Worm (Caenorhabditis elegans): Measurements from ENCODE around the gene madf-9.

The madf-9 gene

DNA sequence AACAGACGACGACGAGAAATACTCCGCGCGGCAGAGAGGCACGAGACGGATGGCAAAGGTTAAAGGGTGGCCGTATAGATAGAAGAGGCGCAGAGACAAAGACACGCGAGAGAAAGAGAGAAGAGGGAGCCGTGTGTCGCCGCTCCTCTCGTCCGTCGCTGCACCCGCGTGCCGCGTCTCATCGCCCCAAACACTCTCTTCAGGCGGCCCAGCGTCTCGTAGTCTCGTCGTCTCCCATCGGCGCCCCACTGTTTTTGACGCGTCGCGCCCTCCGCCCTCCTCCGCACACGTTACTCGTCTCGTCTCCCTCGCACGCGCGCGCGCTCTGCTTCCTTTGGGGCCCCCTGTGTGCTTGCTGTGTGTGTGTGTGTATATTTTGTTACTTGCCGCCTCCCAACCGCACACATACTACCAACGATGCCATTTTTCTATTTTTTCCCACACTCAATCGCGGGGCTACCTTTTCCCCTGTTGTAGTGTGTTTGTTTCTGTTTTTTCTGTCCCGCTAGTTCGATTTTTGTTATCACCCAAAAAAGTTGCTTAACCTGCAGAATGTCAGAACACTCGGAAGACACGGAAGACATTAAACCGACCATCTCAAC is at the start of gene madf-9:
TSS of gene madf-9 (plus strand) at position 552 of the 602 bp plus-strand sequence.
- TF ChIP-seq sea-1 (GFP tag; conservative IDR thresholded peaks at IDR 0.05) (no peak), B0310.2 (tag; optimal IDR thresholded peaks at IDR 0.05) (no peak), hmbx-1 (tag; optimal IDR thresholded peaks at IDR 0.05) (no peak), flt-1 (GFP tag; IDR thresholded peaks at IDR 0.05) (no peak), ceh-13 (GFP tag; optimal IDR thresholded peaks at IDR 0.05) (no peak), hmg-4 (GFP tag; optimal IDR thresholded peaks at IDR 0.05) (no peak), hnd-1 (tag; optimal IDR thresholded peaks at IDR 0.05) (no peak), tbx-11 (GFP tag; IDR thresholded peaks at IDR 0.05) (0 out of 2 replicates have a peak, but pooled peaks have one; percentile 21), pes-1 (GFP tag; IDR thresholded peaks at IDR 0.05) (no peak), F13C5.2 (tag; optimal IDR thresholded peaks at IDR 0.05) (peak; percentile 30)

DNA sequence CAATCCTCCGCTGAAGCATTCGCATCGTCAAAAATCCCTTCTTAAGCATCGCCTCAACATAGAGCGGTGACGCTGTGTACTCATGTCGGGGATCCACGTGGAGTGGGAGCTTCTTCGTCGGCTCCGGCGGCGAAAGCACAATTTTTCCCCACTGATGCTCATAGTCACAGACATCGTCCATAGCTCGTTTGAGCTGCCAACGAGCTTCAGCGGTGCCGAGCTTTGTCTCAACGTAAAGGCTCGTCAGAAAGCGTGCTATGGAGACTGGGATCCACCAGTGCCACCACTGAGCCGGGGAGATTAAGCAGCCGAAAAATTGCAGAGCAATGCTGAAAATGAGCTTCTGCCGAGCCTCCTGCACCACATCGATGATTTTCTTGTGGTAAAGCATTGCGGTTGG is 46.1 kb upstream of the madf-9 start:
- no peak for TF ChIP-seq ama-1 (optimal IDR thresholded peaks at IDR 0.05)
- TF ChIP-seq ets-7 (tag; optimal IDR thresholded peaks at IDR 0.05), result no peak

DNA sequence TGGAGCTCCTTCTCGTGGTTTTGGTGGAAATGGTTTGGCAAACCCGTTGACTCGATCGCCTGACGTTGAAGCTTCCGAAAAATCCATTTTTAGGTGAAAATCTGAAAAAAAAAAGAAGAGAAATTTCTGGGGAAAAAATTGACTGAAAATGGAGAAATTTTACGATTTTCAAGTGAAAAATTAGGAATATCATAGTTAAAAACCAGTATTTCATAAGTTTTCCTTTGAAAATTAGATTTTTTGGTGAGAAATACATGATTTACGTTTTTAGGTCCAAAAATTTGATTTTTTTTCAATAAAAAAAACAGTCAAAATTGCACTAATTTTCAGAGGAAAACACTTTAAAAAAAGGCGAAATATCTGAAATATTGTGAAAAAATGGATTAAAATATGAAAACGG is 43.4 kb upstream of the madf-9 start, which contains the start of gene taf-2:
TSS of gene taf-2 (minus strand) at position 101 of the 400 bp plus-strand sequence.
- TF ChIP-seq F13C5.2 (tag; optimal IDR thresholded peaks at IDR 0.05), result no peak
- TF ChIP-seq hnd-1 (tag; optimal IDR thresholded peaks at IDR 0.05), result no peak
- TF ChIP-seq tbx-11 (GFP tag; IDR thresholded peaks at IDR 0.05), result no peak
- no peak for TF ChIP-seq ceh-13 (GFP tag; optimal IDR thresholded peaks at IDR 0.05)
- no peak for TF ChIP-seq hmg-4 (GFP tag; optimal IDR thresholded peaks at IDR 0.05)
- TF ChIP-seq aly-1 (tag; optimal IDR thresholded peaks at IDR 0.05), result no peak
- TF ChIP-seq scrt-1 (GFP tag; IDR thresholded peaks at IDR 0.05), result no peak
- TF ChIP-seq B0310.2 (tag; optimal IDR thresholded peaks at IDR 0.05), result no peak
- no peak for TF ChIP-seq hmbx-1 (tag; optimal IDR thresholded peaks at IDR 0.05)
- TF ChIP-seq pes-1 (GFP tag; IDR thresholded peaks at IDR 0.05), result no peak
- no peak for TF ChIP-seq flt-1 (GFP tag; IDR thresholded peaks at IDR 0.05)
- no peak for TF ChIP-seq tra-4 (tag; optimal IDR thresholded peaks at IDR 0.05)
- no peak for TF ChIP-seq sea-1 (GFP tag; conservative IDR thresholded peaks at IDR 0.05)
- TF ChIP-seq ceh-36 (tag; optimal IDR thresholded peaks at IDR 0.05), result no peak
- TF ChIP-seq ama-1 (optimal IDR thresholded peaks at IDR 0.05), result no peak
- TF ChIP-seq ets-7 (tag; optimal IDR thresholded peaks at IDR 0.05), result no peak
- no peak for TF ChIP-seq tbx-37 (GFP tag; conservative IDR thresholded peaks at IDR 0.05)

DNA sequence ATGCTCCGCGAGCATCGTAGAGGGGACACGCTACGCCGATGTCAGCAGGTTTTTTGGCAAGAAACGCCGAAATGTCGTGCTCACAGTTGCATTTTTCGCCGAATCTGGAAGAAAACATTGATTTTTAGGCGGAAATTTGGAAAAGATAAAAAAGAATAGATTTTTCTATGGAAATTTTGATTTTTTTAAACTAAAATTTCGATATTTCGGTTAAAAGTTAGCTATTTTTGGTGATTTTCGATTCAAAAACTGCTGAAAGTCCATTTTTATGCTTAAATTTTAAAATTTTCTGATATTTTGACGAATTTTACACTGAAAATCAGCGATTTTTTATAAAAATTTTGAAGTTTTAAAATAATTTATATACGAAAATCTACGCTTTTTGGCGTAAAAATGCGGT is 39.5 kb upstream of the madf-9 start:
- TF ChIP-seq hnd-1 (tag; optimal IDR thresholded peaks at IDR 0.05) (no peak), ceh-13 (GFP tag; optimal IDR thresholded peaks at IDR 0.05) (no peak), ama-1 (optimal IDR thresholded peaks at IDR 0.05) (no peak), aly-1 (tag; optimal IDR thresholded peaks at IDR 0.05) (no peak), scrt-1 (GFP tag; IDR thresholded peaks at IDR 0.05) (no peak), sea-1 (GFP tag; conservative IDR thresholded peaks at IDR 0.05) (no peak), hmg-4 (GFP tag; optimal IDR thresholded peaks at IDR 0.05) (no peak), tbx-11 (GFP tag; IDR thresholded peaks at IDR 0.05) (no peak), flt-1 (GFP tag; IDR thresholded peaks at IDR 0.05) (no peak), tra-4 (tag; optimal IDR thresholded peaks at IDR 0.05) (no peak), hmbx-1 (tag; optimal IDR thresholded peaks at IDR 0.05) (no peak), pes-1 (GFP tag; IDR thresholded peaks at IDR 0.05) (no peak), tbx-37 (GFP tag; conservative IDR thresholded peaks at IDR 0.05) (no peak)

DNA sequence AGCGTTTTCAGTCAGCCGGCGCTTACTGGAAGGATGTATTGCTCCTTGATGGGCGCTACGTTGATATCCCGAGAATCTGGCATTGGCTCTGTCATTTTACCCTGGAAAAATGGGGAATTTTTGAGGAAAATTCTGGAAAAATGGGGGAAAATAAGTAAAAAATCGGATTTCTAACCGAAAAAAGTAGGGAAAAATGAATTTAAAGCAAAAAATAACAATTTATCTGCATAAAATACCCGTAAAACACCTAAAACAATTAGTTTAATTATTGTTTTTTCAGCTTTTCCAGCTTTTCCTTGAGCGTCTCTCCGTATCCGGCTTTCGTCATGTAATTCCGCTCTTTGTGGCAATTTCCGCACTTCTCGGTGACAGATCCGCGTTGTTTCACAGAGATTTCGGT is 38.4 kb upstream of the madf-9 start, which contains the start of gene Y37E11B.5:
TSS of gene Y37E11B.5 (minus strand) at position 101 of the 400 bp plus-strand sequence.
- TF ChIP-seq F13C5.2 (tag; optimal IDR thresholded peaks at IDR 0.05), result no peak
- TF ChIP-seq hnd-1 (tag; optimal IDR thresholded peaks at IDR 0.05), result no peak
- TF ChIP-seq B0310.2 (tag; optimal IDR thresholded peaks at IDR 0.05), result no peak
- no peak for TF ChIP-seq aly-1 (tag; optimal IDR thresholded peaks at IDR 0.05)
- TF ChIP-seq ceh-36 (tag; optimal IDR thresholded peaks at IDR 0.05), result no peak
- no peak for TF ChIP-seq tra-4 (tag; optimal IDR thresholded peaks at IDR 0.05)
- no peak for TF ChIP-seq hmbx-1 (tag; optimal IDR thresholded peaks at IDR 0.05)
- TF ChIP-seq hmg-4 (GFP tag; optimal IDR thresholded peaks at IDR 0.05), result no peak
- no peak for TF ChIP-seq sea-1 (GFP tag; conservative IDR thresholded peaks at IDR 0.05)
- no peak for TF ChIP-seq tbx-37 (GFP tag; conservative IDR thresholded peaks at IDR 0.05)
- no peak for TF ChIP-seq pes-1 (GFP tag; IDR thresholded peaks at IDR 0.05)
- TF ChIP-seq ama-1 (optimal IDR thresholded peaks at IDR 0.05), result no peak

DNA sequence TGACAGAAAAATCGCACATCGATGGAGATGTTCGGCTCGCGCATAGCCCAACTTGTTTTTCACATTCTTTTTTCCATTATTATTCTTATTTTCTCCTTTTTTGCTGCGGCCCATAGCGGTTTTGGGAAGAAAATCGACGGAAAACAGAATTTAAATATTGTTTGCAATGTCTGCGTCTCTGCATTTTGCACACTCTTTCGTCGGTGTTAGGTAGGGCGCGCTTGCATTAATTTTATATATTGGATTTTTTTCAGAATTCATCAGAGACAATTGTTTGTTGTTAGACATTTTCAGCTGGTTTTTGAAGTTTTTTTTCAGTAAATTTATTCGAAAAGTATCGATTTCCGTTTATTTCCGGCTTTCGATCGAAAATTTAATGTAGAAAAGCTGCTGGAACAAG is 37.8 kb upstream of the madf-9 start, which contains the start of gene Y37E11B.6:
TSS of gene Y37E11B.6 (minus strand) at position 181 of the 400 bp plus-strand sequence.
- TF ChIP-seq ceh-36 (tag; optimal IDR thresholded peaks at IDR 0.05) (no peak), ets-7 (tag; optimal IDR thresholded peaks at IDR 0.05) (no peak), hnd-1 (tag; optimal IDR thresholded peaks at IDR 0.05) (no peak), ceh-13 (GFP tag; optimal IDR thresholded peaks at IDR 0.05) (no peak), tbx-11 (GFP tag; IDR thresholded peaks at IDR 0.05) (no peak), hmg-4 (GFP tag; optimal IDR thresholded peaks at IDR 0.05) (no peak), flt-1 (GFP tag; IDR thresholded peaks at IDR 0.05) (no peak), B0310.2 (tag; optimal IDR thresholded peaks at IDR 0.05) (no peak), sea-1 (GFP tag; conservative IDR thresholded peaks at IDR 0.05) (no peak), hmbx-1 (tag; optimal IDR thresholded peaks at IDR 0.05) (no peak), tbx-37 (GFP tag; conservative IDR thresholded peaks at IDR 0.05) (no peak), ama-1 (optimal IDR thresholded peaks at IDR 0.05) (no peak), pes-1 (GFP tag; IDR thresholded peaks at IDR 0.05) (no peak)

DNA sequence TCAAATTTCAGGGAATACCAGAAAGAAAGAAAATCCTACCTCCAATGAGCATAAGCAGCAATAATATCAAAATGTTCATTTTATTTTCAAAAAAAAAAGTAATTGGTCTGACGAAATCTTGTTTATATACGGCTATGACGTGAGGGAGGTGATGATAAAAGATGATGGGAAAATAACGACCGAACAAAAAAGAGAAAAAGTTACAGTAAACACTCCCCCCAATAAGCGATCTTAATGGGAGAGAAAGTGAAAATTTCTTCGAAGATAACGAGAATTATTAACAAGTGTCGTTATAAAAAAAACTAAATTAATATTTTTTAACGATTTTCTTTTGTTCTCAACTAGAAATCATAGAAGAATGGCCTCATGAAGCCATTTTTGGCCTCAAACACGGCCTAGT is 36.9 kb upstream of the madf-9 start, which contains the start of gene Y37E11B.7:
TSS of gene Y37E11B.7 (minus strand) at position 207 of the 400 bp plus-strand sequence.
- no peak for TF ChIP-seq flt-1 (GFP tag; IDR thresholded peaks at IDR 0.05)

DNA sequence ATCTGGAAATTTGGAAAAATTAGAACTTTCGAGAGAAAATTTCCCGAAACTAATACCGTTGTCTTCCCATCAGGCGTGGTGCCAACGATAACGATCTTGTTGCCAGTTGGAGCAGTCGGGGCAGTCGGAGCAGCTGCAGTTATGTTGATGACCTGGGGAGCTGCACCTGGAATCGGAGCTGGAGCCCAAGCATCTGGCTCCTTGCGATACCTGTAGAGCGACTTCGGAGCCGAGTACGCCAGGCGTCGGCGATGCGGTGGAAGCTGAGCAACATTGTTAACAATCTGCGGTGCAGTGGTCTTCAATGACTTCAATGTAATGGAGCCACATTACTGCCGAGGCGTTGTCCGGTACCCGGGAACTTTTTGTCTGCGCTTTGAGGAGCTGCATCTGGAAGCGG is 35.0 kb upstream of the madf-9 start:
- TF ChIP-seq hnd-1 (tag; optimal IDR thresholded peaks at IDR 0.05), result no peak
- no peak for TF ChIP-seq sea-1 (GFP tag; conservative IDR thresholded peaks at IDR 0.05)
- TF ChIP-seq B0310.2 (tag; optimal IDR thresholded peaks at IDR 0.05), result no peak
- TF ChIP-seq flt-1 (GFP tag; IDR thresholded peaks at IDR 0.05), result no peak
- TF ChIP-seq aly-1 (tag; optimal IDR thresholded peaks at IDR 0.05), result no peak
- TF ChIP-seq ets-7 (tag; optimal IDR thresholded peaks at IDR 0.05), result no peak
- TF ChIP-seq tbx-37 (GFP tag; conservative IDR thresholded peaks at IDR 0.05), result no peak

All from whole organism, early embryonic.